Worm (Caenorhabditis elegans) whole organism, young adult: ENCODE results near the gene F36H1.12.

Source experiments
- B0261.1 ChIP-seq: sonication (generic microtip); optimal IDR thresholded peaks from 2 replicates; lab custom pipeline; 2016; ENCODE audit warnings: mild to moderate bottlenecking, missing genetic modification characterization, moderate library complexity, missing compliant biosample characterization
- C17E4.6 ChIP-seq: fragments of 200-800 bp; sonication (Bioruptor generic); IDR thresholded peaks from 2 replicates; pipeline ENCODE4 v1.3.6; 2022; ENCODE audit warnings: missing genetic modification reagents, missing genetic modification characterization, missing compliant biosample characterization
- D2030.7 ChIP-seq: fragments of 200-800 bp; sonication (Bioruptor generic); IDR thresholded peaks from 2 replicates; pipeline ENCODE4 v1.3.6; 2022; ENCODE audit warnings: missing genetic modification reagents, missing genetic modification characterization, missing compliant biosample characterization
- F33H1.4 ChIP-seq: fragments of 200-800 bp; sonication (Bioruptor generic); IDR thresholded peaks from 2 replicates; pipeline ENCODE4 v1.3.6; 2022; ENCODE audit warnings: missing genetic modification reagents, missing genetic modification characterization, missing compliant biosample characterization
- F39B2.1 ChIP-seq: fragments of 200-800 bp; sonication (Bioruptor generic); IDR thresholded peaks from 2 replicates; pipeline ENCODE4 v1.3.6; 2022; ENCODE audit warnings: missing genetic modification reagents, missing genetic modification characterization, missing compliant biosample characterization
- F49E8.2 ChIP-seq: sonication (generic microtip); optimal IDR thresholded peaks from 3 replicates; lab custom pipeline; 2017; ENCODE audit warnings: missing genetic modification characterization, mild to moderate bottlenecking, missing compliant biosample characterization, antibody characterized with exemption, moderate library complexity; ENCODE audit not compliant: insufficient read depth
- F52B5.7 ChIP-seq: sonication (generic microtip); optimal IDR thresholded peaks from 2 replicates; lab custom pipeline; 2016; ENCODE audit warnings: mild to moderate bottlenecking, missing genetic modification characterization, missing compliant biosample characterization
- T07F8.4 ChIP-seq: sonication (generic microtip); optimal IDR thresholded peaks from 2 replicates; lab custom pipeline; 2016; ENCODE audit warnings: mild to moderate bottlenecking, missing genetic modification characterization, moderate library complexity, missing compliant biosample characterization
- Y56A3A.18 ChIP-seq: fragments of 200-800 bp; sonication (Bioruptor generic); IDR thresholded peaks from 2 replicates; pipeline ENCODE4 v1.3.6; 2022; ENCODE audit warnings: missing genetic modification reagents, missing genetic modification characterization, missing compliant biosample characterization
- Y79H2A.3 ChIP-seq: fragments of 200-800 bp; sonication (Bioruptor generic); conservative IDR thresholded peaks from 2 replicates; pipeline ENCODE4 v1.3.6; 2022; ENCODE audit warnings: missing genetic modification reagents, missing genetic modification characterization, missing compliant biosample characterization
- Y95B8A.8 ChIP-seq: fragments of 200-800 bp; sonication (Bioruptor generic); IDR thresholded peaks from 2 replicates; pipeline ENCODE4 v1.3.6; 2022; ENCODE audit warnings: missing genetic modification reagents, missing genetic modification characterization, missing compliant biosample characterization
- akir-1 ChIP-seq: fragments of 200-800 bp; sonication (Bioruptor generic); optimal IDR thresholded peaks from 2 replicates; lab custom pipeline; 2018; ENCODE audit warnings: mild to moderate bottlenecking, missing genetic modification characterization, moderate library complexity, missing compliant biosample characterization
- aptf-3 ChIP-seq: fragments of 200-800 bp; sonication (Bioruptor generic); IDR thresholded peaks from 2 replicates; pipeline ENCODE4 v1.3.6; 2022; ENCODE audit warnings: missing genetic modification characterization, missing compliant biosample characterization
- attf-5 ChIP-seq: fragments of 200-800 bp; sonication (Bioruptor generic); optimal IDR thresholded peaks from 2 replicates; lab custom pipeline; 2018; ENCODE audit warnings: mild to moderate bottlenecking, missing genetic modification characterization, missing compliant biosample characterization
- bed-2 ChIP-seq: fragments of 200-800 bp; sonication (Bioruptor generic); IDR thresholded peaks from 2 replicates; pipeline ENCODE4 v1.3.6; 2022; ENCODE audit warnings: missing genetic modification reagents, missing genetic modification characterization, missing compliant biosample characterization
- ccch-3 ChIP-seq: fragments of 200-800 bp; sonication (Bioruptor generic); optimal IDR thresholded peaks from 2 replicates; lab custom pipeline; 2018; ENCODE audit warnings: mild to moderate bottlenecking, missing genetic modification characterization, missing compliant biosample characterization
- ceh-100 ChIP-seq: fragments of 200-800 bp; sonication (Bioruptor generic); IDR thresholded peaks from 2 replicates; pipeline ENCODE4 v1.3.6; 2022; ENCODE audit warnings: missing genetic modification reagents, missing genetic modification characterization, missing compliant biosample characterization
- ceh-91 ChIP-seq: fragments of 200-800 bp; sonication (Bioruptor generic); IDR thresholded peaks from 2 replicates; pipeline ENCODE4 v1.3.6; 2022; ENCODE audit warnings: missing genetic modification reagents, missing genetic modification characterization, missing compliant biosample characterization
- chd-7 ChIP-seq: sonication (generic microtip); optimal IDR thresholded peaks from 2 replicates; lab custom pipeline; 2016; ENCODE audit warnings: mild to moderate bottlenecking, missing genetic modification characterization, moderate library complexity, missing compliant biosample characterization
- die-1 ChIP-seq: sonication (generic microtip); optimal IDR thresholded peaks from 2 replicates; lab custom pipeline; 2016; ENCODE audit warnings: missing genotype, mild to moderate bottlenecking, missing genetic modification characterization, missing compliant biosample characterization
- dox-1 ChIP-seq: fragments of 200-800 bp; sonication (Bioruptor generic); IDR thresholded peaks from 2 replicates; pipeline ENCODE4 v1.3.6; 2022; ENCODE audit warnings: missing genetic modification reagents, missing genetic modification characterization, missing compliant biosample characterization
- dpff-1 ChIP-seq: sonication (generic microtip); optimal IDR thresholded peaks from 2 replicates; lab custom pipeline; 2017; ENCODE audit warnings: mild to moderate bottlenecking, missing genetic modification characterization, missing compliant biosample characterization
- egl-44 ChIP-seq: fragments of 200-800 bp; sonication (Bioruptor generic); IDR thresholded peaks from 2 replicates; pipeline ENCODE4 v1.3.6; 2022; ENCODE audit warnings: missing genetic modification reagents, missing genetic modification characterization, missing compliant biosample characterization
- ekl-4 ChIP-seq: fragments of 200-800 bp; sonication (Bioruptor generic); IDR thresholded peaks from 2 replicates; pipeline ENCODE4 v1.3.6; 2022; ENCODE audit warnings: missing genetic modification reagents, missing genetic modification characterization, missing compliant biosample characterization
- ets-4 ChIP-seq: fragments of 200-800 bp; sonication (Bioruptor generic); optimal IDR thresholded peaks from 2 replicates; lab custom pipeline; 2018; ENCODE audit warnings: mild to moderate bottlenecking, missing genetic modification characterization, missing compliant biosample characterization
- fkh-3 ChIP-seq: sonication (generic microtip); optimal IDR thresholded peaks from 2 replicates; lab custom pipeline; 2016; ENCODE audit warnings: mild to moderate bottlenecking, missing genetic modification characterization, missing compliant biosample characterization
- hlh-26 ChIP-seq: fragments of 200-800 bp; sonication (Bioruptor generic); conservative IDR thresholded peaks from 2 replicates; pipeline ENCODE4 v1.3.6; 2022; ENCODE audit warnings: missing genetic modification reagents, missing genetic modification characterization, missing compliant biosample characterization
- hmg-1.2 ChIP-seq: fragments of 200-800 bp; sonication (Bioruptor generic); IDR thresholded peaks from 2 replicates; pipeline ENCODE4 v1.3.6; 2022; ENCODE audit warnings: missing genetic modification reagents, missing genetic modification characterization, missing compliant biosample characterization
- hrde-1 ChIP-seq: sonication (generic microtip); optimal IDR thresholded peaks from 2 replicates; lab custom pipeline; 2016; ENCODE audit warnings: missing genetic modification characterization, mild to moderate bottlenecking, missing compliant biosample characterization, moderate library complexity, missing genotype, missing genetic modification reagents, borderline replicate concordance
- hsf-1 ChIP-seq: fragments of 200-800 bp; sonication (Bioruptor generic); IDR thresholded peaks from 2 replicates; pipeline ENCODE4 v1.3.6; 2022; ENCODE audit warnings: missing genetic modification reagents, missing genetic modification characterization, missing compliant biosample characterization
- lin-26 ChIP-seq: fragments of 200-800 bp; sonication (Bioruptor generic); IDR thresholded peaks from 2 replicates; pipeline ENCODE4 v1.3.6; 2022; ENCODE audit warnings: missing genetic modification reagents, missing genetic modification characterization, missing compliant biosample characterization
- lin-35 ChIP-seq, 3 experiments: fragments of 150-350 bp in 2 of 3; sonication (generic microtip) in 1 of 3; optimal IDR thresholded peaks; 2 replicates each; lab custom pipeline; 2014 to 2018; ENCODE audit warnings: missing biosample characterization in 3 of 3, missing genetic modification characterization in 3 of 3, missing genetic modification reagents in 3 of 3
- lin-40 ChIP-seq: sonication (generic microtip); optimal IDR thresholded peaks from 2 replicates; lab custom pipeline; 2016; ENCODE audit warnings: missing genetic modification characterization, mild to moderate bottlenecking, missing compliant biosample characterization, missing genotype, missing genetic modification reagents
- lin-54 ChIP-seq: fragments of 200-800 bp; sonication (Bioruptor generic); optimal IDR thresholded peaks from 2 replicates; lab custom pipeline; 2018; ENCODE audit warnings: mild to moderate bottlenecking, missing genetic modification characterization, missing compliant biosample characterization
- lsy-27 ChIP-seq: sonication (generic microtip); optimal IDR thresholded peaks from 2 replicates; lab custom pipeline; 2017; ENCODE audit warnings: missing genetic modification characterization, mild to moderate bottlenecking, missing compliant biosample characterization, antibody characterized with exemption, missing genotype, borderline replicate concordance; ENCODE audit not compliant: insufficient read depth
- madf-10 ChIP-seq: sonication (generic microtip); optimal IDR thresholded peaks from 2 replicates; lab custom pipeline; 2016; ENCODE audit warnings: mild to moderate bottlenecking, missing genetic modification characterization, missing compliant biosample characterization
- mcd-1 ChIP-seq: fragments of 200-800 bp; sonication (Bioruptor generic); IDR thresholded peaks from 2 replicates; pipeline ENCODE4 v1.3.6; 2022; ENCODE audit warnings: missing genetic modification reagents, missing genetic modification characterization, missing compliant biosample characterization
- nfya-1 ChIP-seq: sonication (generic microtip); optimal IDR thresholded peaks from 2 replicates; lab custom pipeline; 2017; ENCODE audit warnings: antibody characterized with exemption, missing compliant biosample characterization, missing genetic modification characterization, borderline replicate concordance; ENCODE audit not compliant: insufficient read depth
- nfyb-1 ChIP-seq: fragments of 200-800 bp; sonication (Bioruptor generic); IDR thresholded peaks from 2 replicates; pipeline ENCODE4 v1.3.6; 2022; ENCODE audit warnings: missing genetic modification reagents, missing genetic modification characterization, missing compliant biosample characterization
- nhr-90 ChIP-seq: sonication (generic microtip); optimal IDR thresholded peaks from 2 replicates; lab custom pipeline; 2016; ENCODE audit warnings: missing genotype, mild to moderate bottlenecking, missing genetic modification characterization, missing compliant biosample characterization
- rec-8 ChIP-seq, 2 experiments: sonication (generic microtip); optimal IDR thresholded peaks; 2 replicates each; lab custom pipeline; 2016; ENCODE audit warnings: mild to moderate bottlenecking in 2 of 2, missing genetic modification characterization in 2 of 2, missing genetic modification reagents in 2 of 2, missing genotype in 2 of 2, missing biosample characterization in 1 of 2, missing compliant biosample characterization in 1 of 2, moderate library complexity in 1 of 2
- repo-1 ChIP-seq: sonication (generic microtip); optimal IDR thresholded peaks from 2 replicates; lab custom pipeline; 2017; ENCODE audit warnings: mild to moderate bottlenecking, missing genetic modification characterization, missing compliant biosample characterization
- tbp1 ChIP-seq: fragments of 200-800 bp; sonication (Bioruptor generic); optimal IDR thresholded peaks from 2 replicates; lab custom pipeline; 2018; ENCODE audit warnings: mild to moderate bottlenecking, missing genetic modification characterization, missing compliant biosample characterization
- zfh-2 ChIP-seq: fragments of 200-800 bp; sonication (Bioruptor generic); conservative IDR thresholded peaks from 2 replicates; pipeline ENCODE4 v1.3.6; 2022; ENCODE audit warnings: missing genetic modification reagents, missing genetic modification characterization, missing compliant biosample characterization
- zim-3 ChIP-seq: sonication (generic microtip); optimal IDR thresholded peaks from 2 replicates; lab custom pipeline; 2017; ENCODE audit warnings: mild to moderate bottlenecking, missing genetic modification characterization, moderate library complexity, missing compliant biosample characterization
- ztf-25 ChIP-seq: fragments of 200-800 bp; sonication (Bioruptor generic); IDR thresholded peaks from 2 replicates; pipeline ENCODE4 v1.3.6; 2022; ENCODE audit warnings: missing genetic modification reagents, missing genetic modification characterization, missing compliant biosample characterization
- ztf-26 ChIP-seq: sonication (generic microtip); optimal IDR thresholded peaks from 2 replicates; lab custom pipeline; 2017; ENCODE audit warnings: missing genetic modification characterization, missing compliant biosample characterization

The F36H1.12 gene

DNA sequence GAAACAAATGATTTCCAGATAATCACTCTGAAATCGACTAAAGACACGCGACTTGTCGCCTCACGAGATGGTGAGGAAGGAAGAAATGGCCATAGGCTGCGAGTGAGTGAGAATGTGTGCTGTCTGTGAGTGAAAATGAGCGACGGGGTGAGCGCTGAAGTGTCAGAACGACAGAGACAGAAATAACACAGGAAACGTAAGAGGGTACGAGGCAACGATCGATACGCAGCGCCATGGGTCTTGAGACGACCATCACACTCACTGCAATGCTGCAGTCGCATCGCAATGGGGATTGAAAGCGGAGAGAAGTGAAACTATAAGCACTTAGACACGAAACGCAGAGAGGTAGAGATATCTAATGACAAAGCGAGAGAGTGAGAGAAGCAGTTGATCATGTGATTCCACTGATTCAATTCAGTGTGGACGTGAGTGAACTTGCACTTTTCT is 29.3 kb upstream of the F36H1.12 start (continued):
- TF ChIP-seq ztf-25 (0 out of 2 replicates have a peak, but pooled peaks have one; percentile 26), lin-54 (GFP tag; lab: Kevin White, UChicago) (peak; percentile 57), F33H1.4 (GFP tag; lab: Robert Waterston, UW) (peak; percentile 62), ccch-3 (no peak), aptf-3 (no peak), D2030.7 (GFP tag; lab: Robert Waterston, UW) (no peak), tbp1 (peak; percentile 65), F49E8.2 (tag; lab: Kevin White, UChicago) (no peak), T07F8.4 (tag; lab: Kevin White, UChicago) (peak; percentile 59), bed-2 (GFP tag; lab: Robert Waterston, UW) (peak; percentile 30; the same call in 1 of the 2 replicates), ceh-91 (GFP tag; lab: Robert Waterston, UW) (no peak), chd-7 (tag; lab: Kevin White, UChicago) (peak; percentile 90), dox-1 (peak; percentile 83), nhr-90 (tag; lab: Kevin White, UChicago) (peak; percentile 74), repo-1 (peak; percentile 79), ztf-26 (tag; lab: Kevin White, UChicago) (peak; percentile 81), ets-4 (peak; percentile 73), fkh-3 (tag; lab: Kevin White, UChicago) (no peak), hmg-1.2 (peak; percentile 94), lsy-27 (tag; lab: Kevin White, UChicago) (no peak), hrde-1 (no peak), F52B5.7 (tag; lab: Kevin White, UChicago) (peak; percentile 11), C17E4.6 (GFP tag; lab: Robert Waterston, UW) (0 out of 2 replicates have a peak, but pooled peaks have one; percentile 41), B0261.1 (tag; lab: Kevin White, UChicago) (peak; percentile 8), egl-44 (GFP tag; lab: Robert Waterston, UW) (peak; percentile 54; the same call in 1 of the 2 replicates), F39B2.1 (0 out of 2 replicates have a peak, but pooled peaks have one; percentile 12), zim-3 (peak; percentile 44), attf-5 (GFP tag; lab: Kevin White, UChicago) (peak; percentile 89), nfya-1 (no peak), nfyb-1 (peak; percentile 90), ekl-4 (GFP tag; lab: Robert Waterston, UW) (peak; percentile 74), Y79H2A.3 (no peak; the same call in 1 of the 2 replicates), hsf-1 (GFP tag; lab: Robert Waterston, UW) (0 out of 2 replicates have a peak, but pooled peaks have one; percentile 6), zfh-2 (GFP tag; lab: Robert Waterston, UW) (peak; percentile 95), ceh-100 (peak; percentile 15; the same call in 1 of the 2 replicates), lin-26 (GFP tag; lab: Robert Waterston, UW) (peak; percentile 69; the same call in 1 of the 2 replicates), madf-10 (peak; percentile 84), lin-35 (GFP tag; optimal IDR thresholded peaks at IDR 0.05; lab: Kevin White, UChicago) (peak in 1 of 3 experiments; percentile 87), Y95B8A.8 (peak; percentile 54; the same call in 1 of the 2 replicates), lin-40 (tag; lab: Kevin White, UChicago) (peak; percentile 93), mcd-1 (GFP tag; lab: Robert Waterston, UW) (peak; percentile 82), Y56A3A.18 (GFP tag; lab: Robert Waterston, UW) (no peak), die-1 (tag; lab: Kevin White, UChicago) (peak; percentile 70), akir-1 (peak; percentile 51), hlh-26 (GFP tag; lab: Robert Waterston, UW) (no peak), dpff-1 (no peak), rec-8 (tag; optimal IDR thresholded peaks at IDR 0.05; lab: Kevin White, UChicago) (peak in 1 of 2 experiments; percentile 7)
